Worm (Caenorhabditis elegans): ENCODE measurements around the gene C04A11.1.

C04A11.1 gene

ce11 chrX:13665447-13665846 is 5.1 kb downstream of the C04A11.1 start (continued):
- TF ChIP-seq lin-35 (GFP tag; optimal IDR thresholded peaks at IDR 0.05), result peak in 1 of 3 experiments; percentile 84
- TF ChIP-seq nfya-1 (tag; optimal IDR thresholded peaks at IDR 0.05; ENCODE audit: borderline replicate concordance, insufficient read depth), result no peak
- peak; percentile 89 for TF ChIP-seq sea-2 (GFP tag; IDR thresholded peaks at IDR 0.05)
- peak; percentile 83 for TF ChIP-seq somi-1 (GFP tag; optimal IDR thresholded peaks at IDR 0.05)
- peak; percentile 89 for TF ChIP-seq hrde-1 (tag; optimal IDR thresholded peaks at IDR 0.05; ENCODE audit: borderline replicate concordance)
- peak; percentile 88 for TF ChIP-seq atf-7 (tag; optimal IDR thresholded peaks at IDR 0.05)
- TF ChIP-seq fkh-3 (tag; optimal IDR thresholded peaks at IDR 0.05), result peak; percentile 97
- TF ChIP-seq ztf-18 (tag; optimal IDR thresholded peaks at IDR 0.05), result peak; percentile 79
- peak; percentile 89 for TF ChIP-seq attf-5 (GFP tag; optimal IDR thresholded peaks at IDR 0.05)
- peak; percentile 47 for TF ChIP-seq ama-1 (optimal IDR thresholded peaks at IDR 0.05)
- TF ChIP-seq ama-1 (GFP tag; optimal IDR thresholded peaks at IDR 0.05), result peak; percentile 68 to 95
- TF ChIP-seq aptf-2 (GFP tag; conservative IDR thresholded peaks at IDR 0.05), result peak; percentile 64; the same call in 1 of the 2 replicates
- peak; percentile 89 for TF ChIP-seq D2030.7 (GFP tag; IDR thresholded peaks at IDR 0.05)
- TF ChIP-seq tlf-1 (GFP tag; optimal IDR thresholded peaks at IDR 0.05), result peak; percentile 81
- 0 out of 2 replicates have a peak, but pooled peaks have one; percentile 86 for TF ChIP-seq F37B4.10 (GFP tag; IDR thresholded peaks at IDR 0.05)
- peak; percentile 78 for TF ChIP-seq ceh-100 (GFP tag; IDR thresholded peaks at IDR 0.05)
- TF ChIP-seq sdz-38 (tag; optimal IDR thresholded peaks at IDR 0.05), result peak; percentile 40
- TF ChIP-seq dox-1 (GFP tag; IDR thresholded peaks at IDR 0.05), result peak; percentile 93
- peak; percentile 91 for TF ChIP-seq pbrm-1 (GFP tag; IDR thresholded peaks at IDR 0.05)
- peak; percentile 94 for TF ChIP-seq rcor-1 (GFP tag; IDR thresholded peaks at IDR 0.05)
- peak; percentile 77; the same call in 1 of the 2 replicates for TF ChIP-seq madf-6 (GFP tag; IDR thresholded peaks at IDR 0.05)
- peak; percentile 96 for TF ChIP-seq nhr-120 (GFP tag; IDR thresholded peaks at IDR 0.05)
- no peak for TF ChIP-seq madf-8 (GFP tag; conservative IDR thresholded peaks at IDR 0.05)
- TF ChIP-seq rpc-1 (optimal IDR thresholded peaks at IDR 0.05), result peak; percentile 100
- peak; percentile 99 for TF ChIP-seq rpc-1 (tag; optimal IDR thresholded peaks at IDR 0.05)
- TF ChIP-seq cebp-1 (GFP tag; IDR thresholded peaks at IDR 0.05), result peak; percentile 71
- peak; percentile 90 for TF ChIP-seq cebp-1 (tag; optimal IDR thresholded peaks at IDR 0.05)
- TF ChIP-seq nfyb-1 (GFP tag; IDR thresholded peaks at IDR 0.05), result peak; percentile 96
- peak; percentile 95 for TF ChIP-seq rec-8 (tag; optimal IDR thresholded peaks at IDR 0.05)
- TF ChIP-seq ztf-28 (GFP tag; IDR thresholded peaks at IDR 0.05), result peak; percentile 77; the same call in 1 of the 2 replicates
- TF ChIP-seq hmg-20 (GFP tag; IDR thresholded peaks at IDR 0.05), result peak; percentile 91
- TF ChIP-seq ztf-26 (tag; optimal IDR thresholded peaks at IDR 0.05), result peak; percentile 89
- TF ChIP-seq F23B12.7 (tag; optimal IDR thresholded peaks at IDR 0.05; ENCODE audit: insufficient read depth), result peak; percentile 73
- TF ChIP-seq lag-1 (GFP tag; IDR thresholded peaks at IDR 0.05), result 0 out of 2 replicates have a peak, but pooled peaks have one; percentile 86
- peak; percentile 98 for TF ChIP-seq him-1 (tag; optimal IDR thresholded peaks at IDR 0.05)
- 0 out of 2 replicates have a peak, but pooled peaks have one; percentile 54 for TF ChIP-seq Y67H2A.10 (GFP tag; conservative IDR thresholded peaks at IDR 0.05)
- peak; percentile 12 for TF ChIP-seq dpl-1 (GFP tag; optimal IDR thresholded peaks at IDR 0.05)
- peak; percentile 89 for TF ChIP-seq T07F8.4 (tag; optimal IDR thresholded peaks at IDR 0.05)
- peak; percentile 96 for TF ChIP-seq F10E7.11 (tag; optimal IDR thresholded peaks at IDR 0.05)
- peak; percentile 89 for TF ChIP-seq B0336.3 (GFP tag; IDR thresholded peaks at IDR 0.05)
- TF ChIP-seq lin-26 (GFP tag; IDR thresholded peaks at IDR 0.05), result peak; percentile 99
- peak; percentile 65 to 83 for TF ChIP-seq let-607 (tag; optimal IDR thresholded peaks at IDR 0.05)
- TF ChIP-seq die-1 (tag; optimal IDR thresholded peaks at IDR 0.05), result peak; percentile 97
- TF ChIP-seq nfya-2 (GFP tag; IDR thresholded peaks at IDR 0.05), result no peak
- TF ChIP-seq C06A6.2 (GFP tag; conservative IDR thresholded peaks at IDR 0.05), result peak; percentile 55; the same call in 1 of the 2 replicates
- TF ChIP-seq K11D2.4 (GFP tag; IDR thresholded peaks at IDR 0.05), result peak; percentile 82
- peak; percentile 71; the same call in 1 of the 2 replicates for TF ChIP-seq C17E4.6 (GFP tag; IDR thresholded peaks at IDR 0.05)
- peak; percentile 86 for TF ChIP-seq snpc-3.4 (tag; optimal IDR thresholded peaks at IDR 0.05)

All from whole organism, young adult.